Worm (Caenorhabditis elegans): ENCODE data around the gene sri-71.
"Not testable (repeated sequence)": the region's sequence is repeated elsewhere in the genome, so short reads cannot be mapped to it uniquely, and the experiment has no call there.

Gene sri-71

DNA sequence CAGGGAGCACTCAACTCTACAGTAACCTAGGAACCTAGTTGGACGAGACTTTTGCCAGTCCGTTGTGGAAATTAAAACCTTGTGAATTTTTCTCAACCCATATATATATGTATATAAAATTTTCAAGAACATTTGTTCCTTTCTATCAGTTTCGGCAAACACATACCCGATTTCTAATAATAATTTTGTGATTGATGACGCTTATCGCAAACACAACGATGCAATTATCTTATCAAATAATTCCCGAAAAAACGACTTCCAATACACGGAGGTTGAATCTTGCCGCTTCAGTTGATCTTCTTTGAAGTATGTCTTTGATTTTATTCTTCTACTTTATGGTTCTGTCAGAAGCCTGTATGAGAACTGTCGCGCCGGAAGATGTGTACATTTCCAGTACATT lies 37.5 kb downstream of the sri-71 start, which contains the start of gene F22E5.2:
Gene F22E5.2, plus strand, starts transcription at position 301 of the 400 bp plus-strand sequence.
- TF ChIP-seq klf-2 (GFP tag; conservative IDR thresholded peaks at IDR 0.05); tab-1 (GFP tag; IDR thresholded peaks at IDR 0.05); med-1 (GFP tag; optimal IDR thresholded peaks at IDR 0.05; ENCODE audit: insufficient read depth): not testable (repeated sequence)

DNA sequence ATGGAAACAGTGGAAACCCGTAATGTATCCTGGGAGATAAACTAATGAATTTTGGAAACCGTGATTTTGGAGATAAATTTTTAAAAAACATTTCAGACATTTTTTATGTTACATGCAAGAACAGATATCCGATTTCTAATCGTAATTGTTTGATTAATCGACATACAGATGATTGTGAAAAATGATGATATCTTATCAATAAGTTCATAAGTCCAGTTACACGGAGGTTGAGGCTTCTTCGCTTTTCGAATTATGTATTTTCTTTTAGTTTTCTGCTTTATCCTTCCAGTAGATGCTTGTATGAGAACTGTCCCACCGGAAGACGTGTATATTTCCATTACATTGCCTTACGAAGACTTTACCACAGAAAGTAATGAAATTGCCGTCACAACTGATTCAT lies 38.1 kb downstream of the sri-71 start, which contains the start of gene F22E5.22:
Gene F22E5.22, plus strand, starts transcription at position 301 of the 400 bp plus-strand sequence.
- TF ChIP-seq flt-1 (GFP tag; IDR thresholded peaks at IDR 0.05): no peak
- no peak for TF ChIP-seq tab-1 (GFP tag; IDR thresholded peaks at IDR 0.05)
- no peak for TF ChIP-seq ztf-23 (GFP tag; IDR thresholded peaks at IDR 0.05)
- no peak for TF ChIP-seq klf-2 (GFP tag; conservative IDR thresholded peaks at IDR 0.05)
- TF ChIP-seq T22C8.4 (GFP tag; IDR thresholded peaks at IDR 0.05): no peak
- no peak for TF ChIP-seq ztf-29 (GFP tag; IDR thresholded peaks at IDR 0.05)
- no peak for TF ChIP-seq med-1 (GFP tag; optimal IDR thresholded peaks at IDR 0.05; ENCODE audit: insufficient read depth)

ce11 chrII:2672320-2672719 lies 44.8 kb downstream of the sri-71 start, which contains the start of gene sri-57:
sri-57 (minus strand) TSS chrII:2672420.
- not testable (repeated sequence) for TF ChIP-seq ztf-23 (GFP tag; IDR thresholded peaks at IDR 0.05); tab-1 (GFP tag; IDR thresholded peaks at IDR 0.05); klf-2 (GFP tag; conservative IDR thresholded peaks at IDR 0.05)

DNA sequence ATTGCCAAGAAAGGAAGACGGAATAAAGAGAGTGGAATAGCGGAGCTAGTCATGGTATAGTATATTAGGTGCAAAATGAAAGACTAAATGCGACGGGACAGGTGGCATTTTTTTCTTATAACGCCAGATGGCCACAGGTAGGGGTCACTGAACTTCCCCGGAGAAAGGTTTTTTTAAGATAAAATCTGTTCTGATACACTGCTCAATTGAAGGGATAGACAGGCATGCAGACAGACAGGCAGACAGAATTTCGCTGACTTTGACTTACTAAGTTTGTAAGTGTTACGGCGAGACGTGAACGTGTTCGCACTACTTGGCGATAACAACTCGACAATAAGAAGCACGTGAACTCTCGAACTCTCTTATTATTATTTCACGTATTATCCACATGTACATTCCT lies 46.0 kb downstream of the sri-71 start, which contains the start of the genes F22E5.20 and F22E5.1:
Gene F22E5.20, minus strand, starts transcription at position 101 of the 400 bp plus-strand sequence.
Gene F22E5.1, plus strand, starts transcription at position 242 of the 400 bp plus-strand sequence.
- TF ChIP-seq flt-1 (GFP tag; IDR thresholded peaks at IDR 0.05); cog-1 (tag; optimal IDR thresholded peaks at IDR 0.05); tab-1 (GFP tag; IDR thresholded peaks at IDR 0.05): not testable (repeated sequence)

- no peak for TF ChIP-seq ztf-23 (GFP tag; IDR thresholded peaks at IDR 0.05)
- TF ChIP-seq flt-1 (GFP tag; IDR thresholded peaks at IDR 0.05): no peak
- no peak for TF ChIP-seq T22C8.4 (GFP tag; IDR thresholded peaks at IDR 0.05)
- TF ChIP-seq klf-2 (GFP tag; conservative IDR thresholded peaks at IDR 0.05): no peak
- TF ChIP-seq cog-1 (tag; optimal IDR thresholded peaks at IDR 0.05): no peak
- no peak for TF ChIP-seq tab-1 (GFP tag; IDR thresholded peaks at IDR 0.05)
- no peak for TF ChIP-seq med-1 (GFP tag; optimal IDR thresholded peaks at IDR 0.05; ENCODE audit: insufficient read depth)
- no peak for TF ChIP-seq ztf-29 (GFP tag; IDR thresholded peaks at IDR 0.05)
- TF ChIP-seq ref-1 (GFP tag; conservative IDR thresholded peaks at IDR 0.05): no peak
Measured at ce11 chrII:2677534-2678168, 50.1 kb downstream of the sri-71 start, which contains the start of gene F22E5.17. F22E5.17 (plus strand) TSS chrII:2678041.
